Fruit fly (Drosophila melanogaster) Kc167 (cell line): ENCODE measurements around the gene GluRS-m.

Experiments used
- Myc ChIP-seq: fragments of >200 bp; optimal IDR thresholded peaks from 2 replicates; lab custom pipeline; 2017; ENCODE audit warnings: missing external identifiers
- h ChIP-seq: fragments of >200 bp; optimal IDR thresholded peaks from 3 replicates; lab custom pipeline; 2018; ENCODE audit warnings: missing external identifiers
- psq ChIP-seq: fragments of >200 bp; optimal IDR thresholded peaks from 2 replicates; lab custom pipeline; 2017; ENCODE audit warnings: missing external identifiers
- ttk ChIP-seq: sonication (Bioruptor generic); optimal IDR thresholded peaks from 2 replicates; lab custom pipeline; 2017; ENCODE audit warnings: missing external identifiers

DNA sequence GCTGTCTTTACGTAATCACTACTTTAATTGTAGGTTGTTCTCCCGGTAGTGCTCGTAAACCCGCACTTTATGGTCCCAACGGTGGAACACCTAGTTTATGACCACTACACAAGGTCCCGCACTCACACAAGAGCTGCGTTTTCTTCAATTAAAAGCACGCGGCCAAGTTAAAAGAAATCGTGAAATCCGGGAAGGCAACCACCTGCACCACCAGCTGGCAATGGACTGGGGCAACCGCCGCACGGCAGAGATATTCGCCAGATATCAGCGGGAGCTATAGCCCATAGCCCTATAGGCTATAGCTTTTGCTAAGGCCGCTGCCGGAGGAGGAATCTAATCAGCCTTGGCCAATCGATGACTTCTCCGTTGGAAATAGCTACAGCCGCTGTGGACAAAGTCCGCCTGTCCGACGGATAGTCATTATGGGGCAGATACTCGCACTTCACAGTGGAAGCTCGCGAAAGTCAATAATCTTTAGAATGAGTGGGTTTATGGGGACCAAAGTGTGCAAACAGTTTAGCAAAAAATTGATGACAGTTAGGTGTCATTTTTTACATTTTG lies 32.8 kb downstream of the GluRS-m start:
- TF ChIP-seq h (no peak), Myc (lab: Kevin White, UChicago) (no peak), ttk (lab: Kevin White, UChicago) (no peak), psq (no peak)
